Worm (Caenorhabditis elegans) whole organism, mixed stage, embryonic: ENCODE measurements around the gene clc-13.

Experiments
- M03D4.4 ChIP-seq: sonication (generic microtip); optimal IDR thresholded peaks from 2 replicates; lab custom pipeline; 2017; ENCODE audit warnings: mild to moderate bottlenecking, missing genetic modification characterization, missing compliant biosample characterization
- bed-3 ChIP-seq: fragments of 200-800 bp; sonication (Bioruptor generic); optimal IDR thresholded peaks from 3 replicates; lab custom pipeline; 2018; ENCODE audit warnings: mild to moderate bottlenecking, missing genetic modification characterization, moderate library complexity, missing compliant biosample characterization
- blmp-1 ChIP-seq: fragments of 150-350 bp; optimal IDR thresholded peaks from 2 replicates; lab custom pipeline; 2014; ENCODE audit warnings: missing biosample characterization, missing genetic modification characterization
- ceh-39 ChIP-seq: fragments of 150-350 bp; optimal IDR thresholded peaks from 2 replicates; lab custom pipeline; 2014; ENCODE audit warnings: missing biosample characterization, missing genetic modification characterization
- ceh-43 ChIP-seq: fragments of 200-800 bp; sonication (Bioruptor generic); optimal IDR thresholded peaks from 2 replicates; lab custom pipeline; 2018; ENCODE audit warnings: mild to moderate bottlenecking, missing genetic modification characterization, moderate library complexity, missing compliant biosample characterization
- ceh-83 ChIP-seq: fragments of 200-800 bp; sonication (Bioruptor generic); optimal IDR thresholded peaks from 2 replicates; lab custom pipeline; 2018; ENCODE audit warnings: mild to moderate bottlenecking, missing genetic modification characterization, missing compliant biosample characterization
- ces-1 ChIP-seq: fragments of 150-350 bp; optimal IDR thresholded peaks from 2 replicates; lab custom pipeline; 2014; ENCODE audit warnings: missing biosample characterization, missing genetic modification reagents, missing genetic modification characterization
- cnd-1 ChIP-seq: fragments of 200-800 bp; sonication (Bioruptor generic); optimal IDR thresholded peaks from 2 replicates; lab custom pipeline; 2018; ENCODE audit warnings: mild to moderate bottlenecking, missing genetic modification characterization, missing compliant biosample characterization
- drap-1 ChIP-seq: fragments of 200-800 bp; sonication (Bioruptor generic); optimal IDR thresholded peaks from 3 replicates; lab custom pipeline; 2018; ENCODE audit warnings: mild to moderate bottlenecking, missing genetic modification characterization, missing compliant biosample characterization
- elt-1 ChIP-seq: sonication (generic microtip); optimal IDR thresholded peaks from 2 replicates; lab custom pipeline; 2017; ENCODE audit warnings: missing genetic modification characterization, mild to moderate bottlenecking, missing compliant biosample characterization, antibody characterized with exemption, moderate library complexity, borderline replicate concordance; ENCODE audit not compliant: insufficient read depth
- elt-3 ChIP-seq: fragments of 150-350 bp; optimal IDR thresholded peaks from 2 replicates; lab custom pipeline; 2014; ENCODE audit warnings: missing biosample characterization, missing genetic modification characterization
- ham-2 ChIP-seq: fragments of 200-800 bp; sonication (Bioruptor generic); optimal IDR thresholded peaks from 2 replicates; lab custom pipeline; 2018; ENCODE audit warnings: mild to moderate bottlenecking, missing genetic modification characterization, missing compliant biosample characterization
- hlh-1 ChIP-seq: fragments of 150-350 bp; optimal IDR thresholded peaks from 2 replicates; lab custom pipeline; 2014; ENCODE audit warnings: missing biosample characterization, missing genetic modification reagents, missing genetic modification characterization
- lin-32 ChIP-seq: fragments of 200-800 bp; sonication (Bioruptor generic); optimal IDR thresholded peaks from 2 replicates; lab custom pipeline; 2018; ENCODE audit warnings: mild to moderate bottlenecking, missing genetic modification characterization, missing compliant biosample characterization
- lsy-2 ChIP-seq: fragments of 150-350 bp; optimal IDR thresholded peaks from 2 replicates; lab custom pipeline; 2014; ENCODE audit warnings: missing biosample characterization, missing genetic modification characterization
- mab-5 ChIP-seq: fragments of 150-350 bp; optimal IDR thresholded peaks from 2 replicates; lab custom pipeline; 2014; ENCODE audit warnings: missing biosample characterization, missing genetic modification characterization
- mep-1 ChIP-seq: fragments of 150-350 bp; optimal IDR thresholded peaks from 2 replicates; lab custom pipeline; 2017; ENCODE audit warnings: missing biosample characterization, missing genetic modification reagents, missing genetic modification characterization, inconsistent platforms
- mls-2 ChIP-seq: sonication (generic microtip); optimal IDR thresholded peaks from 2 replicates; lab custom pipeline; 2016; ENCODE audit warnings: mild to moderate bottlenecking, missing genetic modification characterization, moderate library complexity, missing compliant biosample characterization
- nhr-12 ChIP-seq: fragments of 150-350 bp; optimal IDR thresholded peaks from 2 replicates; lab custom pipeline; 2014; ENCODE audit warnings: missing biosample characterization, missing genetic modification characterization
- nhr-2 ChIP-seq: fragments of 150-350 bp; optimal IDR thresholded peaks from 2 replicates; lab custom pipeline; 2014; ENCODE audit warnings: missing biosample characterization, missing genetic modification characterization
- nhr-237 ChIP-seq: fragments of 150-350 bp; optimal IDR thresholded peaks from 2 replicates; lab custom pipeline; 2014; ENCODE audit warnings: missing biosample characterization, missing genetic modification characterization
- nhr-28 ChIP-seq: fragments of 150-350 bp; optimal IDR thresholded peaks from 2 replicates; lab custom pipeline; 2014; ENCODE audit warnings: missing biosample characterization, missing genetic modification characterization
- nhr-76 ChIP-seq: sonication (generic microtip); optimal IDR thresholded peaks from 2 replicates; lab custom pipeline; 2017; ENCODE audit warnings: missing biosample characterization, missing genetic modification characterization
- pha-4 ChIP-seq: fragments of 150-350 bp; optimal IDR thresholded peaks from 2 replicates; lab custom pipeline; 2018; ENCODE audit warnings: missing biosample characterization, missing genetic modification reagents, missing genetic modification characterization
- sem-2 ChIP-seq: fragments of 200-800 bp; sonication (Bioruptor generic); optimal IDR thresholded peaks from 2 replicates; lab custom pipeline; 2018; ENCODE audit warnings: mild to moderate bottlenecking, missing genetic modification characterization, missing compliant biosample characterization
- snpc-4 ChIP-seq: fragments of 150-350 bp; optimal IDR thresholded peaks from 2 replicates; lab custom pipeline; 2014; ENCODE audit warnings: missing biosample characterization, missing genetic modification characterization
- sptf-1 ChIP-seq: sonication (generic microtip); optimal IDR thresholded peaks from 2 replicates; lab custom pipeline; 2017; ENCODE audit warnings: mild to moderate bottlenecking, missing genetic modification characterization, moderate library complexity, missing compliant biosample characterization
- tbx-8 ChIP-seq: fragments of 200-800 bp; sonication (Bioruptor generic); optimal IDR thresholded peaks from 2 replicates; lab custom pipeline; 2018; ENCODE audit warnings: mild to moderate bottlenecking, missing genetic modification characterization, moderate library complexity, missing compliant biosample characterization
- unc-120 ChIP-seq: sonication (generic microtip); optimal IDR thresholded peaks from 2 replicates; lab custom pipeline; 2017; ENCODE audit warnings: missing genetic modification characterization, missing compliant biosample characterization; ENCODE audit not compliant: poor library complexity, severe bottlenecking
- unc-39 ChIP-seq: fragments of 150-350 bp; optimal IDR thresholded peaks from 2 replicates; lab custom pipeline; 2014; ENCODE audit warnings: missing biosample characterization, missing genetic modification characterization
- unc-62 ChIP-seq: fragments of 150-350 bp; optimal IDR thresholded peaks from 2 replicates; lab custom pipeline; 2014; ENCODE audit warnings: missing biosample characterization, missing genetic modification reagents, missing genetic modification characterization
- zip-8 ChIP-seq: fragments of 150-350 bp; optimal IDR thresholded peaks from 2 replicates; lab custom pipeline; 2014; ENCODE audit warnings: missing biosample characterization, missing genetic modification characterization
- ztf-11 ChIP-seq: fragments of 150-350 bp; optimal IDR thresholded peaks from 2 replicates; lab custom pipeline; 2014; ENCODE audit warnings: missing biosample characterization, missing genetic modification characterization

Gene clc-13

ce11 chrV:16972134-16972533 lies 42.1 kb upstream of the clc-13 start, which contains the start of gene srh-119:
TSS of gene srh-119 (plus strand) at chrV:16972434.
- no peak for TF ChIP-seq unc-39 (tag; lab: Kevin White, UChicago)
- TF ChIP-seq tbx-8 (GFP tag; lab: Kevin White, UChicago) = no peak
- no peak for TF ChIP-seq unc-62
- TF ChIP-seq blmp-1 (tag; lab: Kevin White, UChicago) = no peak
- TF ChIP-seq nhr-12 (tag; lab: Kevin White, UChicago) = no peak
- TF ChIP-seq pha-4 = no peak
- TF ChIP-seq sptf-1 (tag; lab: Kevin White, UChicago) = no peak
- TF ChIP-seq mls-2 (tag; lab: Kevin White, UChicago) = no peak
- no peak for TF ChIP-seq ceh-39 (tag; lab: Kevin White, UChicago)
- no peak for TF ChIP-seq zip-8 (tag; lab: Kevin White, UChicago)
- no peak for TF ChIP-seq ces-1
- no peak for TF ChIP-seq lin-32 (GFP tag; lab: Kevin White, UChicago)
- TF ChIP-seq nhr-28 (tag; lab: Kevin White, UChicago) = no peak
- no peak for TF ChIP-seq nhr-237 (tag; lab: Kevin White, UChicago)
- TF ChIP-seq lsy-2 (tag; lab: Kevin White, UChicago) = no peak
- no peak for TF ChIP-seq ztf-11
- TF ChIP-seq drap-1 (GFP tag; lab: Kevin White, UChicago) = no peak
- no peak for TF ChIP-seq nhr-76 (tag; lab: Kevin White, UChicago)

DNA sequence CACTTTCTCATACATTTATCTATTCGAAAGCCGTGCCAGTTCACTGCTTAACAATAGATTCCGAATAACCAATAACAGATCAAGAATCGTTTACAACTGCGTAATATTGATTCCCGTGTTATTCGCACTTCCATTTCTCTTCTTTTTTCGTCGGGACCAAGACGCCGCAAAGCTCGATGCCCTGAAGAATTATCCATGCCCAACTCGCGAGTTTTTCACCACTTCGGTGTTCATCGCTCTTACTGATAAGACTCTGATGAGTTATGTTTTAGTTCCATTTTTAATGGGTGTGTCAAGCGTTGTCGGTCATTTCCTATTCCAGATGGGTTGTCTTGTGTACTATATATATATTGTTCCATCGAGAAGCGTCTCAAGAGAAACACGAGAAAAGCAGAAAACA lies 40.9 kb upstream of the clc-13 start:
- TF ChIP-seq nhr-12 (tag; lab: Kevin White, UChicago) = no peak
- TF ChIP-seq mep-1 (tag; lab: Kevin White, UChicago) = no peak

DNA sequence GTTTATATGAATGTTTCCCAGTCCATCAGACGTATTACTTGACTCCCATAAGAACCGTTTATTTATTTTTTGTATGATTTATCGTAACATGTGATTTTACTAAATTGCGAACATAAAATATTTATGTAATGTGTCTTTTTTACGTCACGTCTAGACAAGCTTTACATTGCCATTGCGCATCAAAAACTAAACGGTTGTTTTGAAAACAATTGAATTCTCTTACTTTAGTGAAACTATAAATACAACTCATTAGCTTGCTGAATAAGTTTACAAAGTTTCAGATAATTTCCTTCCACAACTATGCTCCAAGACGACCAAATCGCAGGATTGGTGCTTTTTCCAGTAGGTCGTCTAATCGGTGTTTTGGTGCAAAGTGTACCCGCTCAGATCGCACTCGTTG lies 39.3 kb upstream of the clc-13 start, which contains the start of gene srx-54:
TSS of gene srx-54 (plus strand) at position 301 of the 400 bp plus-strand sequence.
- no peak for TF ChIP-seq ceh-43 (GFP tag; lab: Kevin White, UChicago)
- TF ChIP-seq mep-1 (tag; lab: Kevin White, UChicago) = no peak
- TF ChIP-seq nhr-12 (tag; lab: Kevin White, UChicago) = no peak
- TF ChIP-seq sem-2 = no peak
- TF ChIP-seq pha-4 = no peak
- TF ChIP-seq nhr-2 = no peak
- no peak for TF ChIP-seq zip-8 (tag; lab: Kevin White, UChicago)
- TF ChIP-seq unc-120 = no peak
- no peak for TF ChIP-seq lin-32 (GFP tag; lab: Kevin White, UChicago)

DNA sequence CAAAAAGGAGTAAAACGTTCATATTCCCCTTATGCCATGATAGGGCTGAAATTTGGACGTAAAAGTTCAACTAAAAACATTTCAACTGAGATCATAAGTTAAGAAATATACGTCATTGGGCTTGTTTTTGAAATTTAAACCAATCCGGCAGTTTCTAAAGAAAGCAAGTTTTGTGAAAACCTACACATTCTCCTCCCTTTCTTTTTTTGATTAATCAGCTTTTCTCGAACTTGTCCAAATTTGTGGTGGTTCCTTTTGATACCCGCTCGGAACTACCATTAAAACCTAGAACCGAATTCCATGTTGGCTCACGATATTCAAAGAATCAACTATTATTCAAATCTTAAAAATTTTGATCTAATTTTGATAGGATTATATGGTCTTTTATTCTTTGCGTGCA lies 33.8 kb upstream of the clc-13 start, which contains the start of gene srz-54:
TSS of gene srz-54 (plus strand) at position 301 of the 400 bp plus-strand sequence.
- no peak for TF ChIP-seq nhr-28 (tag; lab: Kevin White, UChicago)
- no peak for TF ChIP-seq lin-32 (GFP tag; lab: Kevin White, UChicago)
- TF ChIP-seq sem-2 = no peak
- no peak for TF ChIP-seq blmp-1 (tag; lab: Kevin White, UChicago)
- no peak for TF ChIP-seq ceh-83
- no peak for TF ChIP-seq sptf-1 (tag; lab: Kevin White, UChicago)
- TF ChIP-seq cnd-1 (tag; lab: Kevin White, UChicago) = no peak
- TF ChIP-seq ham-2 (GFP tag; lab: Kevin White, UChicago) = no peak
- TF ChIP-seq nhr-76 (tag; lab: Kevin White, UChicago) = no peak
- no peak for TF ChIP-seq hlh-1 (tag; lab: Kevin White, UChicago)
- no peak for TF ChIP-seq lsy-2 (tag; lab: Kevin White, UChicago)
- no peak for TF ChIP-seq zip-8 (tag; lab: Kevin White, UChicago)
- no peak for TF ChIP-seq tbx-8 (GFP tag; lab: Kevin White, UChicago)
- no peak for TF ChIP-seq M03D4.4 (tag; lab: Kevin White, UChicago)
- TF ChIP-seq mls-2 (tag; lab: Kevin White, UChicago) = no peak
- no peak for TF ChIP-seq ceh-43 (GFP tag; lab: Kevin White, UChicago)
- no peak for TF ChIP-seq pha-4
- TF ChIP-seq unc-120 = no peak
- no peak for TF ChIP-seq mab-5
- TF ChIP-seq elt-1 (tag; lab: Kevin White, UChicago) = no peak

- no peak for TF ChIP-seq ceh-43 (GFP tag; lab: Kevin White, UChicago)
- TF ChIP-seq elt-1 (tag; lab: Kevin White, UChicago) = no peak
- no peak for TF ChIP-seq snpc-4
- no peak for TF ChIP-seq sem-2
- no peak for TF ChIP-seq mls-2 (tag; lab: Kevin White, UChicago)
- no peak for TF ChIP-seq unc-62
- no peak for TF ChIP-seq drap-1 (GFP tag; lab: Kevin White, UChicago)
- TF ChIP-seq bed-3 = no peak
- TF ChIP-seq ceh-39 (tag; lab: Kevin White, UChicago) = no peak
- TF ChIP-seq elt-3 (tag; lab: Kevin White, UChicago) = no peak
- no peak for TF ChIP-seq blmp-1 (tag; lab: Kevin White, UChicago)
- TF ChIP-seq zip-8 (tag; lab: Kevin White, UChicago) = no peak
- TF ChIP-seq pha-4 = no peak
- no peak for TF ChIP-seq tbx-8 (GFP tag; lab: Kevin White, UChicago)
- no peak for TF ChIP-seq unc-120
- no peak for TF ChIP-seq nhr-28 (tag; lab: Kevin White, UChicago)
- TF ChIP-seq mab-5 = no peak
- no peak for TF ChIP-seq nhr-237 (tag; lab: Kevin White, UChicago)
- no peak for TF ChIP-seq nhr-12 (tag; lab: Kevin White, UChicago)
These were observed 27.2 kb upstream of the clc-13 start, which contains the start of gene Y102A5C.40 for ce11 chrV:16987035-16987434. TSS of gene Y102A5C.40 (minus strand) at chrV:16987135.
